Worm (Caenorhabditis elegans): ENCODE results near the gene nrx-1.

The nrx-1 gene

ce11 chrV:10798090-10798489, 26.7 kb upstream of the nrx-1 start, which contains the start of gene srh-184:
TSS of gene srh-184 (minus strand) at chrV:10798190.
- TF ChIP-seq ceh-82 (tag; optimal IDR thresholded peaks at IDR 0.05) = no peak
- TF ChIP-seq snu-23 (GFP tag; optimal IDR thresholded peaks at IDR 0.05) = no peak
- no peak for TF ChIP-seq blmp-1 (tag; optimal IDR thresholded peaks at IDR 0.05)
- TF ChIP-seq swsn-7 (tag; optimal IDR thresholded peaks at IDR 0.05) = no peak
- no peak for TF ChIP-seq C34B4.2 (tag; optimal IDR thresholded peaks at IDR 0.05)
- TF ChIP-seq elt-3 (tag; optimal IDR thresholded peaks at IDR 0.05) = no peak
- no peak for TF ChIP-seq isw-1 (GFP tag; IDR thresholded peaks at IDR 0.05)
- TF ChIP-seq elt-2 (tag; optimal IDR thresholded peaks at IDR 0.05) = no peak
- TF ChIP-seq hpl-2 (GFP tag; optimal IDR thresholded peaks at IDR 0.05) = no peak
- TF ChIP-seq unc-98 (GFP tag; IDR thresholded peaks at IDR 0.05) = no peak
- no peak for TF ChIP-seq lin-14 (GFP tag; optimal IDR thresholded peaks at IDR 0.05)
- TF ChIP-seq fos-1 (tag; optimal IDR thresholded peaks at IDR 0.05) = no peak
- TF ChIP-seq nhr-237 (tag; optimal IDR thresholded peaks at IDR 0.05) = no peak
- no peak for TF ChIP-seq ces-1 (GFP tag; optimal IDR thresholded peaks at IDR 0.05)
- TF ChIP-seq pag-3 (tag; optimal IDR thresholded peaks at IDR 0.05; ENCODE audit: borderline replicate concordance, insufficient read depth) = no peak
- no peak for TF ChIP-seq skn-1 (tag; optimal IDR thresholded peaks at IDR 0.05)
- TF ChIP-seq grh-1 (GFP tag; IDR thresholded peaks at IDR 0.05) = no peak

- TF ChIP-seq zag-1 (tag; optimal IDR thresholded peaks at IDR 0.05) = no peak
- TF ChIP-seq elt-2 (tag; optimal IDR thresholded peaks at IDR 0.05) = peak; percentile 94
- peak; percentile 59 for TF ChIP-seq pqm-1 (tag; optimal IDR thresholded peaks at IDR 0.05)
- TF ChIP-seq nhr-90 (tag; optimal IDR thresholded peaks at IDR 0.05; ENCODE audit: poor library complexity) = peak; percentile 12
- TF ChIP-seq nhr-71 (tag; optimal IDR thresholded peaks at IDR 0.05) = peak; percentile 25
- no peak for TF ChIP-seq xbp-1 (tag; optimal IDR thresholded peaks at IDR 0.05)
- no peak for TF ChIP-seq ceh-90 (tag; optimal IDR thresholded peaks at IDR 0.05)
- no peak for TF ChIP-seq ceh-82 (tag; optimal IDR thresholded peaks at IDR 0.05)
- TF ChIP-seq efl-1 (optimal IDR thresholded peaks at IDR 0.05) = no peak
- peak in 1 of 2 experiments; percentile 75 for TF ChIP-seq efl-1 (GFP tag; optimal IDR thresholded peaks at IDR 0.05 in 1 of 2)
- peak; percentile 0 for TF ChIP-seq nhr-20 (tag; optimal IDR thresholded peaks at IDR 0.05)
- TF ChIP-seq mdl-1 (tag; optimal IDR thresholded peaks at IDR 0.05) = peak in 1 of 2 experiments; percentile 15
- no peak for TF ChIP-seq nhr-12 (tag; optimal IDR thresholded peaks at IDR 0.05)
- TF ChIP-seq efl-3 (GFP tag; optimal IDR thresholded peaks at IDR 0.05) = no peak
- TF ChIP-seq lin-35 (GFP tag; optimal IDR thresholded peaks at IDR 0.05) = peak in 1 of 2 experiments; percentile 28
These were observed 23.7 kb upstream of the nrx-1 start, which contains the start of gene D1054.18 for ce11 chrV:10801154-10801553. TSS of gene D1054.18 (minus strand) at chrV:10801198.

ce11 chrV:10802060-10802459, 22.8 kb upstream of the nrx-1 start:
- TF ChIP-seq skn-1 (tag; optimal IDR thresholded peaks at IDR 0.05) = no peak
- TF ChIP-seq pqm-1 (tag; optimal IDR thresholded peaks at IDR 0.05) = peak; percentile 76
- no peak for TF ChIP-seq nhr-12 (tag; optimal IDR thresholded peaks at IDR 0.05)
- TF ChIP-seq hlh-4 (tag; optimal IDR thresholded peaks at IDR 0.05) = no peak
- no peak for TF ChIP-seq efl-3 (GFP tag; optimal IDR thresholded peaks at IDR 0.05)
- TF ChIP-seq nhr-90 (tag; optimal IDR thresholded peaks at IDR 0.05; ENCODE audit: poor library complexity) = peak; percentile 41
- no peak for TF ChIP-seq fos-1 (tag; optimal IDR thresholded peaks at IDR 0.05)
- TF ChIP-seq egl-27 (tag; optimal IDR thresholded peaks at IDR 0.05) = no peak
- TF ChIP-seq elt-3 (tag; optimal IDR thresholded peaks at IDR 0.05) = no peak
- TF ChIP-seq nhr-77 (tag; optimal IDR thresholded peaks at IDR 0.05) = no peak
- TF ChIP-seq nhr-19 (GFP tag; conservative IDR thresholded peaks at IDR 0.05) = no peak
- no peak for TF ChIP-seq sptf-1 (tag; optimal IDR thresholded peaks at IDR 0.05)
- peak; percentile 47 for TF ChIP-seq nhr-71 (tag; optimal IDR thresholded peaks at IDR 0.05)
- TF ChIP-seq nhr-20 (tag; optimal IDR thresholded peaks at IDR 0.05) = peak; percentile 10
- peak in 1 of 2 experiments; percentile 12 for TF ChIP-seq lin-35 (GFP tag; optimal IDR thresholded peaks at IDR 0.05)
- no peak for TF ChIP-seq jun-1 (tag; optimal IDR thresholded peaks at IDR 0.05)
- TF ChIP-seq ceh-8 (GFP tag; optimal IDR thresholded peaks at IDR 0.05) = no peak
- no peak for TF ChIP-seq F16B12.6 (tag; optimal IDR thresholded peaks at IDR 0.05)
- no peak for TF ChIP-seq blmp-1 (tag; optimal IDR thresholded peaks at IDR 0.05)
- no peak for TF ChIP-seq pax-3 (tag; optimal IDR thresholded peaks at IDR 0.05)
- peak; percentile 98 for TF ChIP-seq elt-2 (tag; optimal IDR thresholded peaks at IDR 0.05)
